Worm (Caenorhabditis elegans) whole organism, L1 larva: ENCODE measurements around the gene srd-49.
A peak's percentile ranks its signal among the peaks of the same experiment; 100 is the strongest.

ENCODE experiments used
- C04F5.9 ChIP-seq: sonication (generic microtip); optimal IDR thresholded peaks from 2 replicates; lab custom pipeline; 2016; ENCODE audit warnings: missing genetic modification characterization, missing compliant biosample characterization
- C34B4.2 ChIP-seq: sonication (generic microtip); optimal IDR thresholded peaks from 2 replicates; lab custom pipeline; 2017; ENCODE audit warnings: mild to moderate bottlenecking, missing genetic modification characterization, missing compliant biosample characterization
- Y116A8C.19 ChIP-seq: sonication (generic microtip); optimal IDR thresholded peaks from 2 replicates; lab custom pipeline; 2016; ENCODE audit warnings: missing compliant biosample characterization, missing genetic modification characterization, borderline replicate concordance
- aha-1 ChIP-seq: fragments of 150-350 bp; optimal IDR thresholded peaks from 2 replicates; lab custom pipeline; 2014; ENCODE audit warnings: missing biosample characterization, missing genetic modification characterization
- ama-1 ChIP-seq: fragments of 150-350 bp; optimal IDR thresholded peaks from 2 replicates; lab custom pipeline; 2014
- ceh-63 ChIP-seq: fragments of 200-800 bp; sonication (Bioruptor generic); optimal IDR thresholded peaks from 2 replicates; lab custom pipeline; 2018; ENCODE audit warnings: mild to moderate bottlenecking, missing genetic modification characterization, missing compliant biosample characterization
- dpl-1 ChIP-seq, 3 experiments: fragments of 150-350 bp in 2 of 3; sonication (generic microtip) in 1 of 3; optimal IDR thresholded peaks; 2 replicates each; lab custom pipeline; 2014 to 2017; ENCODE audit warnings: missing biosample characterization in 3 of 3, missing genetic modification characterization in 3 of 3, missing genetic modification reagents in 3 of 3
- dsc-1 ChIP-seq: sonication (generic microtip); optimal IDR thresholded peaks from 2 replicates; lab custom pipeline; 2016; ENCODE audit warnings: mild to moderate bottlenecking, missing genetic modification characterization, missing compliant biosample characterization
- elt-2 ChIP-seq: sonication (generic microtip); optimal IDR thresholded peaks from 2 replicates; lab custom pipeline; 2016; ENCODE audit warnings: missing genetic modification characterization, mild to moderate bottlenecking, inconsistent platforms, missing compliant biosample characterization, missing genetic modification reagents
- elt-3 ChIP-seq, 6 experiments: fragments of 150-350 bp in 1 of 6; sonication (generic microtip); optimal IDR thresholded peaks; 2 replicates each; lab custom pipeline; 2017 to 2018; ENCODE audit warnings: missing biosample characterization in 6 of 6, missing genetic modification characterization in 6 of 6, inconsistent platforms in 1 of 6
- ets-5 ChIP-seq: fragments of 200-800 bp; sonication (Bioruptor generic); IDR thresholded peaks from 2 replicates; pipeline ENCODE4 v1.3.6; 2022; ENCODE audit warnings: missing genetic modification characterization, missing compliant biosample characterization
- fkh-8 ChIP-seq: sonication (generic microtip); optimal IDR thresholded peaks from 2 replicates; lab custom pipeline; 2016; ENCODE audit warnings: mild to moderate bottlenecking, missing genetic modification characterization, missing compliant biosample characterization
- hpl-2 ChIP-seq: fragments of 150-350 bp; optimal IDR thresholded peaks from 2 replicates; lab custom pipeline; 2014; ENCODE audit warnings: missing biosample characterization, missing genetic modification reagents, missing genetic modification characterization
- isw-1 ChIP-seq: fragments of 200-800 bp; sonication (Bioruptor generic); IDR thresholded peaks from 2 replicates; pipeline ENCODE4 v1.3.6; 2022; ENCODE audit warnings: missing genetic modification characterization, missing compliant biosample characterization
- lin-14 ChIP-seq: fragments of 200-800 bp; sonication (Bioruptor generic); optimal IDR thresholded peaks from 2 replicates; lab custom pipeline; 2018; ENCODE audit warnings: mild to moderate bottlenecking, missing genetic modification characterization, moderate library complexity, missing compliant biosample characterization
- nhr-12 ChIP-seq: sonication (generic microtip); optimal IDR thresholded peaks from 2 replicates; lab custom pipeline; 2017; ENCODE audit warnings: missing biosample characterization, missing genetic modification characterization
- nhr-19 ChIP-seq: fragments of 200-800 bp; sonication (Bioruptor generic); conservative IDR thresholded peaks from 2 replicates; pipeline ENCODE4 v1.3.6; 2022; ENCODE audit warnings: missing genetic modification characterization, missing compliant biosample characterization
- nhr-20 ChIP-seq: sonication (generic microtip); optimal IDR thresholded peaks from 2 replicates; lab custom pipeline; 2016; ENCODE audit warnings: mild to moderate bottlenecking, missing genetic modification characterization, missing compliant biosample characterization
- nhr-237 ChIP-seq: fragments of 150-350 bp; optimal IDR thresholded peaks from 2 replicates; lab custom pipeline; 2014; ENCODE audit warnings: missing biosample characterization, missing genetic modification characterization
- nhr-77 ChIP-seq: fragments of 150-350 bp; optimal IDR thresholded peaks from 2 replicates; lab custom pipeline; 2014; ENCODE audit warnings: missing biosample characterization, missing genetic modification characterization
- pax-3 ChIP-seq: fragments of 200-800 bp; sonication (Bioruptor generic); optimal IDR thresholded peaks from 2 replicates; lab custom pipeline; 2018; ENCODE audit warnings: mild to moderate bottlenecking, missing genetic modification characterization, moderate library complexity, missing compliant biosample characterization
- pqm-1 ChIP-seq: sonication (generic microtip); optimal IDR thresholded peaks from 3 replicates; lab custom pipeline; 2017; ENCODE audit warnings: missing biosample characterization, missing genetic modification characterization
- rnt-1 ChIP-seq: sonication (generic microtip); optimal IDR thresholded peaks from 2 replicates; lab custom pipeline; 2016; ENCODE audit warnings: mild to moderate bottlenecking, missing genetic modification characterization, moderate library complexity, missing compliant biosample characterization
- skn-1 ChIP-seq: fragments of 150-350 bp; optimal IDR thresholded peaks from 2 replicates; lab custom pipeline; 2014; ENCODE audit warnings: missing biosample characterization, missing genetic modification characterization
- snu-23 ChIP-seq: sonication (generic microtip); optimal IDR thresholded peaks from 2 replicates; lab custom pipeline; 2016; ENCODE audit warnings: missing genetic modification characterization, missing compliant biosample characterization
- sptf-1 ChIP-seq: fragments of 150-350 bp; optimal IDR thresholded peaks from 2 replicates; lab custom pipeline; 2014; ENCODE audit warnings: missing biosample characterization, missing genetic modification characterization
- sup-37 ChIP-seq: fragments of 200-800 bp; sonication (Bioruptor generic); optimal IDR thresholded peaks from 2 replicates; lab custom pipeline; 2018; ENCODE audit warnings: mild to moderate bottlenecking, missing genetic modification characterization, missing compliant biosample characterization
- swsn-7 ChIP-seq: sonication (generic microtip); optimal IDR thresholded peaks from 2 replicates; lab custom pipeline; 2016; ENCODE audit warnings: missing genetic modification characterization, missing compliant biosample characterization
- unc-130 ChIP-seq: fragments of 150-350 bp; optimal IDR thresholded peaks from 2 replicates; lab custom pipeline; 2017; ENCODE audit warnings: missing biosample characterization, missing genetic modification characterization, inconsistent platforms
- unc-62 ChIP-seq: fragments of 150-350 bp; optimal IDR thresholded peaks from 2 replicates; lab custom pipeline; 2014; ENCODE audit warnings: missing biosample characterization, missing genetic modification reagents, missing genetic modification characterization
- vab-15 ChIP-seq: sonication (generic microtip); optimal IDR thresholded peaks from 2 replicates; lab custom pipeline; 2017; ENCODE audit warnings: missing genotype, mild to moderate bottlenecking, missing genetic modification characterization, missing compliant biosample characterization
- zag-1 ChIP-seq: fragments of 150-350 bp; optimal IDR thresholded peaks from 2 replicates; lab custom pipeline; 2014; ENCODE audit warnings: missing biosample characterization, missing genetic modification characterization

The srd-49 gene

DNA sequence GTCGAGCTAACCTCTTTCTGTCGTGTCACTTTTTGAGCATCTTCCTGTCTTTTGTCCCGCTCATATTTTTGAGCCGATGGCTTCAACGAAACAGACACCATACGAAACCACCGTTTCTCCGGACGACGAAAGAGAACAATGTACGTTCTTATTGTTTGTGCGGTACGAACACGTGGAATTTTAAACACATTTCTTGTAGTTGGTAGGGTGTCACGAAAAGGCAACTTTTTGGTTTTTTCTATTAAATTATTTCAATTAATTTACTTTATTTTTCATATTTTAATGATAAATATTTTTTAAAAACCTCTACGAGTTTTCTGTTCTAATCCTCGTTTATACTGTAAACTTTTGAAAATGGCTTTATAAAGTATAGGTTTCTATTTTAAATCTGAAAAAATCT, 3.3 kb upstream of the srd-49 start, which contains the start of gene R04B5.11:
Gene R04B5.11, minus strand, starts transcription at position 101 of the 400 bp plus-strand sequence.
- no peak for TF ChIP-seq nhr-12
- TF ChIP-seq C34B4.2 (tag; lab: Kevin White, UChicago) = no peak
- no peak for TF ChIP-seq aha-1 (tag; lab: Kevin White, UChicago)
- TF ChIP-seq sup-37 (GFP tag; lab: Kevin White, UChicago) = no peak
- no peak for TF ChIP-seq hpl-2 (GFP tag; lab: Kevin White, UChicago)
- TF ChIP-seq elt-3 (tag; optimal IDR thresholded peaks at IDR 0.05; lab: Kevin White, UChicago) = no peak
- no peak for TF ChIP-seq dpl-1 (GFP tag; optimal IDR thresholded peaks at IDR 0.05; lab: Kevin White, UChicago)
- no peak for TF ChIP-seq zag-1 (tag; lab: Kevin White, UChicago)
- no peak for TF ChIP-seq swsn-7 (tag; lab: Kevin White, UChicago)
- no peak for TF ChIP-seq unc-62 (GFP tag; lab: Kevin White, UChicago)
- no peak for TF ChIP-seq rnt-1
- no peak for TF ChIP-seq nhr-19 (GFP tag; lab: Robert Waterston, UW)
- TF ChIP-seq snu-23 (GFP tag; lab: Kevin White, UChicago) = no peak
- TF ChIP-seq unc-130 = no peak
- no peak for TF ChIP-seq C04F5.9

DNA sequence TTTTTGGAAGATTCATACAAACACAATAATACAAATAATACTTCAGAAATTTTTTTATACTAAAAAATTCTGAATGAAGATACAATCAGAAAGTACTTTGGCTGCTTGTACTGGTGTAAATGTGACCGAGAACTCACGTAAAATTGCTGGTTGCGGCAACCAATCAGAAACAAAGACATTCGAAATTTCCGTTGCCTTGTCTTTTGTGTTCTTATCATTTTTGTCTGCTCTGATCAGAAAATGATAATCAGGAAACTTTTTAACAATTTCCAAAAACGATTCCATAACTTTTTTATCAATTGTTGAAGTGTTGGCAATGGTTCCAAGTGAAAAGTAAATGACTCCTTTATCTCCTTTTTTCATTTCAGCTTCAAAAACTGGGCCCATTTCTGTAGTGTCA, 2.5 kb downstream of the srd-49 start:
- TF ChIP-seq nhr-77 (no peak), lin-14 (GFP tag; lab: Kevin White, UChicago) (peak; percentile 10), elt-2 (tag; lab: Kevin White, UChicago) (peak; percentile 77), skn-1 (tag; lab: Kevin White, UChicago) (no peak)

- TF ChIP-seq ets-5 (no peak), pax-3 (tag; lab: Kevin White, UChicago) (no peak), dsc-1 (tag; lab: Kevin White, UChicago) (no peak), vab-15 (tag; lab: Kevin White, UChicago) (no peak), nhr-237 (tag; lab: Kevin White, UChicago) (no peak), ceh-63 (GFP tag; lab: Kevin White, UChicago) (no peak), isw-1 (no peak), aha-1 (tag; lab: Kevin White, UChicago) (no peak), dpl-1 (GFP tag; optimal IDR thresholded peaks at IDR 0.05; lab: Kevin White, UChicago) (no peak), fkh-8 (tag; lab: Kevin White, UChicago) (no peak), elt-2 (tag; lab: Kevin White, UChicago) (no peak), nhr-20 (tag; lab: Kevin White, UChicago) (no peak)
Observed at ce11 chrV:10098429-10098828, 4.0 kb downstream of the srd-49 start, which contains the start of gene ugt-47. Gene ugt-47, minus strand, starts transcription at chrV:10098597.

DNA sequence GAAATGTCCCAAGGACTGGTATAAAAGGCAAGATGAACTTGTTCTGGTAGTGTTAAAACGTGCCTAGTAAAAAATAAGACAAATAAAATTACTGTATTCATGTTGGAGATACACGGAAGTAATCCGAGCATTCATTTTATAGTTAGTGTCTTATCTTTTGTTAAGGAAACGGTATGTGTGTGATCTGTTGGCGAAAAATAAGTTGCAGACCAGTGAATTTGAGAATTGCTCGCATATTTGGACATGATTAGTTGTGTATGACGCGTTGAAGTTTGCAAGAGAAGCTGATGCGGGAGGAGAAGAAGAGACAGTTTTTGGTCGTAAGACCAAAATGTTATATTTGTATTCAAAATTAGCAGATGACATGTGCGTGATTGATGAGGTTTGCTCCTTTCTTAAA, 7.4 kb downstream of the srd-49 start, which contains the start of gene C08B6.14:
Gene C08B6.14, minus strand, starts transcription at position 101 of the 400 bp plus-strand sequence.
- TF ChIP-seq fkh-8 (tag; lab: Kevin White, UChicago) = no peak
- no peak for TF ChIP-seq unc-130
- no peak for TF ChIP-seq Y116A8C.19 (tag; lab: Kevin White, UChicago)
- no peak for TF ChIP-seq sptf-1 (tag; lab: Kevin White, UChicago)
- no peak for TF ChIP-seq ama-1 (lab: Kevin White, UChicago)
- TF ChIP-seq, all 84 proteins: peak for 0

DNA sequence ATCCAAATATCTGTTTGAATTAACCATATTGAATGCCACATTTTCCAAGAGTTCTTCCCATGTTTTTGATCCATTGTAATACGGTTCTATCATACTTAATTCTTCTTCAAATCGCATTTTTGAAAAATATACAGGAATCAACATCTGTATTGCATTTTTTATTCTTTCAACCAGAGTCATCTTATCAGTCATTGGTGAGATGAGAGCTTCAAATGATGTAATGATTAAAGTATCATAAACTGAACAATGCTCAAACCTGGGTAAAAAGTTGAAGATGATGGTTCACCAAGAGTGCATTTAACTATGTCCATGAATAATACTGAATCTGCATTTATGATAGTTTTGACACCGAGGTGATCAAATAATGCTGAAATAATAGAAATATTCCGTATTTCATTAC, 9.3 kb downstream of the srd-49 start:
- TF ChIP-seq C34B4.2 (tag; lab: Kevin White, UChicago) (no peak), pqm-1 (tag; lab: Kevin White, UChicago) (no peak), isw-1 (no peak), elt-2 (tag; lab: Kevin White, UChicago) (peak; percentile 26)

DNA sequence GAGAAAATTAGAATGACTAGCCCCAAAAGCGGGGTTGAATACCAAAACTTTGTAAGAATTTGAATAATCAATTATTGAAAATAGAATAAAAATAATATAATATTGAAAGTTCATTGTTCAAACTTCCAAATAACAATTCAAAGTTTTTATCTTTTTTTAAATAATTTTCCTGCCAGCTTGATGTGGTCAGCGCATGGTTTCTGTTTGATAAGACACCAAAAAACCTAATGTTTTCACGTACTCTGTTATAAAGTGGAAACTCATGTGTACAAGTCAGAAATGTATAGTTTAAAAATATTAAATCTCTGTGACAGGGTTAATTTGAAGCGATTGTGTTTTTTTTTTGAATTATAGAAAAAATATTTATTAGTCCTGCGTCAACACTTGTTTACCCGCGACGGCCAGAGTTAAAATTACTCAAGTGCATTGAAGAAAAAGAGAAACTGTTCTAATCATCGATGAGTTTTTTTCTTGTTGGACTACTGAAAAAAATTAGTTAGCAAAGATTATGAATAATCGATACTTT, 10.4 kb downstream of the srd-49 start, which contains the start of gene ugt-17:
Gene ugt-17, minus strand, starts transcription at position 180 of the 526 bp plus-strand sequence.
- TF ChIP-seq nhr-237 (tag; lab: Kevin White, UChicago) (no peak), elt-2 (tag; lab: Kevin White, UChicago) (peak; percentile 53)
